Worm (Caenorhabditis elegans): ENCODE data around the gene slc-17.5.
A peak's percentile ranks its signal among the peaks of the same experiment; 100 is the strongest.

ce11 chrV:8235331-8235730 is 49.4 kb downstream of the slc-17.5 start:
- TF ChIP-seq klf-2 (GFP tag; conservative IDR thresholded peaks at IDR 0.05) = no peak
- TF ChIP-seq tab-1 (GFP tag; IDR thresholded peaks at IDR 0.05) = no peak; the same call in 1 of the 2 replicates
- TF ChIP-seq flt-1 (GFP tag; IDR thresholded peaks at IDR 0.05) = 0 out of 2 replicates have a peak, but pooled peaks have one; percentile 68
- 0 out of 2 replicates have a peak, but pooled peaks have one; percentile 45 for TF ChIP-seq ztf-23 (GFP tag; IDR thresholded peaks at IDR 0.05)
- TF ChIP-seq T22C8.4 (GFP tag; IDR thresholded peaks at IDR 0.05) = 0 out of 2 replicates have a peak, but pooled peaks have one; percentile 40
- TF ChIP-seq ref-1 (GFP tag; conservative IDR thresholded peaks at IDR 0.05) = peak; percentile 47
